Worm (Caenorhabditis elegans) whole organism, L2 larva: Measurements from ENCODE around the gene F54F11.1.

ENCODE experiments used
- R02D3.7 ChIP-seq: fragments of 150-350 bp; optimal IDR thresholded peaks from 2 replicates; lab custom pipeline; 2014; ENCODE audit warnings: missing biosample characterization, missing genetic modification characterization
- ZK546.5 ChIP-seq: sonication (generic microtip); optimal IDR thresholded peaks from 2 replicates; lab custom pipeline; 2017; ENCODE audit warnings: missing biosample characterization, missing genetic modification characterization
- egl-27 ChIP-seq: sonication (generic microtip); optimal IDR thresholded peaks from 3 replicates; lab custom pipeline; 2017; ENCODE audit warnings: missing biosample characterization, missing genetic modification reagents, missing genetic modification characterization
- fos-1 ChIP-seq: fragments of 150-350 bp; optimal IDR thresholded peaks from 2 replicates; lab custom pipeline; 2014; ENCODE audit warnings: missing biosample characterization, missing genetic modification characterization
- lin-39 ChIP-seq: fragments of 150-350 bp; optimal IDR thresholded peaks from 2 replicates; lab custom pipeline; 2014; ENCODE audit warnings: missing biosample characterization, missing genetic modification reagents, missing genetic modification characterization
- mbf-1 ChIP-seq: sonication (generic microtip); optimal IDR thresholded peaks from 2 replicates; lab custom pipeline; 2017; ENCODE audit warnings: missing biosample characterization, missing genetic modification characterization
- nhr-12 ChIP-seq: fragments of 150-350 bp; optimal IDR thresholded peaks from 2 replicates; lab custom pipeline; 2014; ENCODE audit warnings: missing biosample characterization, missing genetic modification characterization
- peb-1 ChIP-seq: fragments of 150-350 bp; optimal IDR thresholded peaks from 2 replicates; lab custom pipeline; 2014; ENCODE audit warnings: missing biosample characterization, missing genetic modification characterization
- unc-39 ChIP-seq: fragments of 150-350 bp; optimal IDR thresholded peaks from 2 replicates; lab custom pipeline; 2014; ENCODE audit warnings: missing biosample characterization, missing genetic modification characterization
- zag-1 ChIP-seq: fragments of 150-350 bp; optimal IDR thresholded peaks from 2 replicates; lab custom pipeline; 2014; ENCODE audit warnings: missing biosample characterization, missing genetic modification characterization

ce11 chrII:13530657-13531056, 26.9 kb downstream of the F54F11.1 start:
- TF ChIP-seq zag-1 (tag; lab: Kevin White, UChicago) (no peak), ZK546.5 (tag; lab: Kevin White, UChicago) (no peak), lin-39 (tag; lab: Kevin White, UChicago) (no peak), R02D3.7 (tag; lab: Kevin White, UChicago) (no peak), mbf-1 (tag; lab: Kevin White, UChicago) (no peak), unc-39 (tag; lab: Kevin White, UChicago) (no peak), nhr-12 (tag; lab: Kevin White, UChicago) (no peak), fos-1 (tag; lab: Kevin White, UChicago) (no peak), egl-27 (no peak), peb-1 (tag; lab: Kevin White, UChicago) (no peak)
